Worm (Caenorhabditis elegans) whole organism, L2 larva: ENCODE data around the gene pycr-4.

Experiments
- F13H6.1 ChIP-seq: sonication (generic microtip); optimal IDR thresholded peaks from 2 replicates; lab custom pipeline; 2016; ENCODE audit warnings: missing genetic modification characterization, missing compliant biosample characterization
- R02D3.7 ChIP-seq: fragments of 150-350 bp; optimal IDR thresholded peaks from 2 replicates; lab custom pipeline; 2014; ENCODE audit warnings: missing biosample characterization, missing genetic modification characterization
- Y55F3AM.14 ChIP-seq: fragments of 200-800 bp; sonication (Bioruptor generic); optimal IDR thresholded peaks from 2 replicates; lab custom pipeline; 2018; ENCODE audit warnings: mild to moderate bottlenecking, missing genetic modification characterization, missing compliant biosample characterization
- ZK546.5 ChIP-seq: sonication (generic microtip); optimal IDR thresholded peaks from 2 replicates; lab custom pipeline; 2017; ENCODE audit warnings: missing biosample characterization, missing genetic modification characterization
- alr-1 ChIP-seq: fragments of 150-350 bp; optimal IDR thresholded peaks from 2 replicates; lab custom pipeline; 2014; ENCODE audit warnings: missing biosample characterization, missing genetic modification characterization
- blmp-1 ChIP-seq: sonication (generic microtip); optimal IDR thresholded peaks from 2 replicates; lab custom pipeline; 2017; ENCODE audit warnings: missing genetic modification characterization, mild to moderate bottlenecking, missing compliant biosample characterization, antibody characterized with exemption, moderate library complexity; ENCODE audit not compliant: insufficient read depth
- ceh-16 ChIP-seq: fragments of 150-350 bp; optimal IDR thresholded peaks from 2 replicates; lab custom pipeline; 2014; ENCODE audit warnings: missing biosample characterization, missing genetic modification characterization
- ceh-82 ChIP-seq: fragments of 150-350 bp; optimal IDR thresholded peaks from 2 replicates; lab custom pipeline; 2014; ENCODE audit warnings: missing biosample characterization, missing genetic modification characterization
- dmd-4 ChIP-seq: sonication (generic microtip); optimal IDR thresholded peaks from 2 replicates; lab custom pipeline; 2017; ENCODE audit warnings: missing biosample characterization, missing genetic modification characterization
- elt-1 ChIP-seq: fragments of 150-350 bp; optimal IDR thresholded peaks from 2 replicates; lab custom pipeline; 2014; ENCODE audit warnings: missing biosample characterization, missing genetic modification characterization
- elt-3 ChIP-seq: sonication (generic microtip); optimal IDR thresholded peaks from 2 replicates; lab custom pipeline; 2017; ENCODE audit warnings: missing biosample characterization, missing genetic modification characterization
- fos-1 ChIP-seq: fragments of 150-350 bp; optimal IDR thresholded peaks from 2 replicates; lab custom pipeline; 2014; ENCODE audit warnings: missing biosample characterization, missing genetic modification characterization
- gmeb-1 ChIP-seq: fragments of 150-350 bp; optimal IDR thresholded peaks from 2 replicates; lab custom pipeline; 2014; ENCODE audit warnings: missing biosample characterization, missing genetic modification characterization
- lin-11 ChIP-seq: fragments of 150-350 bp; sonication (generic microtip); optimal IDR thresholded peaks from 2 replicates; lab custom pipeline; 2014; ENCODE audit warnings: missing biosample characterization, missing genetic modification characterization, inconsistent platforms, mixed read lengths
- lin-13 ChIP-seq: fragments of 150-350 bp; optimal IDR thresholded peaks from 2 replicates; lab custom pipeline; 2014; ENCODE audit warnings: missing biosample characterization, missing genetic modification reagents, missing genetic modification characterization
- lin-39 ChIP-seq: fragments of 150-350 bp; optimal IDR thresholded peaks from 2 replicates; lab custom pipeline; 2014; ENCODE audit warnings: missing biosample characterization, missing genetic modification reagents, missing genetic modification characterization
- mbf-1 ChIP-seq: sonication (generic microtip); optimal IDR thresholded peaks from 2 replicates; lab custom pipeline; 2017; ENCODE audit warnings: missing biosample characterization, missing genetic modification characterization
- nhr-11 ChIP-seq: fragments of 150-350 bp; optimal IDR thresholded peaks from 2 replicates; lab custom pipeline; 2014; ENCODE audit warnings: missing biosample characterization, missing genetic modification characterization
- nhr-129 ChIP-seq: fragments of 150-350 bp; optimal IDR thresholded peaks from 2 replicates; lab custom pipeline; 2014; ENCODE audit warnings: missing biosample characterization, missing genetic modification characterization
- nhr-237 ChIP-seq: fragments of 150-350 bp; optimal IDR thresholded peaks from 2 replicates; lab custom pipeline; 2014; ENCODE audit warnings: missing biosample characterization, missing genetic modification characterization
- nhr-25 ChIP-seq: fragments of 150-350 bp; sonication (generic microtip); optimal IDR thresholded peaks from 3 replicates; lab custom pipeline; 2014; ENCODE audit warnings: missing biosample characterization, missing genetic modification characterization
- nhr-6 ChIP-seq: fragments of 150-350 bp; optimal IDR thresholded peaks from 2 replicates; lab custom pipeline; 2014; ENCODE audit warnings: missing biosample characterization, missing genetic modification characterization
- nhr-77 ChIP-seq: fragments of 150-350 bp; optimal IDR thresholded peaks from 2 replicates; lab custom pipeline; 2014; ENCODE audit warnings: missing biosample characterization, missing genetic modification characterization
- peb-1 ChIP-seq: fragments of 150-350 bp; optimal IDR thresholded peaks from 2 replicates; lab custom pipeline; 2014; ENCODE audit warnings: missing biosample characterization, missing genetic modification characterization
- sem-4 ChIP-seq: fragments of 150-350 bp; optimal IDR thresholded peaks from 2 replicates; lab custom pipeline; 2014; ENCODE audit warnings: missing biosample characterization, missing genetic modification reagents, missing genetic modification characterization
- skn-1 ChIP-seq: sonication (generic microtip); optimal IDR thresholded peaks from 2 replicates; lab custom pipeline; 2017; ENCODE audit warnings: missing biosample characterization, missing genetic modification characterization
- sma-9 ChIP-seq, 2 experiments: fragments of 150-350 bp in 1 of 2; sonication (generic microtip) in 1 of 2; optimal IDR thresholded peaks; 2 replicates each; lab custom pipeline; 2014 to 2016; ENCODE audit warnings: missing genetic modification characterization in 2 of 2, mild to moderate bottlenecking in 1 of 2, missing biosample characterization in 1 of 2, missing compliant biosample characterization in 1 of 2, missing genetic modification reagents in 1 of 2, moderate library complexity in 1 of 2
- snpc-4 ChIP-seq: fragments of 150-350 bp; optimal IDR thresholded peaks from 2 replicates; lab custom pipeline; 2014; ENCODE audit warnings: missing biosample characterization, missing genetic modification characterization
- unc-55 ChIP-seq: fragments of 150-350 bp; sonication (generic microtip); optimal IDR thresholded peaks from 3 replicates; lab custom pipeline; 2014; ENCODE audit warnings: missing biosample characterization, missing genetic modification reagents, missing genetic modification characterization
- zag-1 ChIP-seq: fragments of 150-350 bp; optimal IDR thresholded peaks from 2 replicates; lab custom pipeline; 2014; ENCODE audit warnings: missing biosample characterization, missing genetic modification characterization
- ztf-11 ChIP-seq: sonication (generic microtip); optimal IDR thresholded peaks from 2 replicates; lab custom pipeline; 2017; ENCODE audit warnings: missing biosample characterization, missing genetic modification characterization
- ztf-4 ChIP-seq: fragments of 150-350 bp; optimal IDR thresholded peaks from 2 replicates; lab custom pipeline; 2014; ENCODE audit warnings: missing biosample characterization, missing genetic modification characterization

Gene pycr-4

DNA sequence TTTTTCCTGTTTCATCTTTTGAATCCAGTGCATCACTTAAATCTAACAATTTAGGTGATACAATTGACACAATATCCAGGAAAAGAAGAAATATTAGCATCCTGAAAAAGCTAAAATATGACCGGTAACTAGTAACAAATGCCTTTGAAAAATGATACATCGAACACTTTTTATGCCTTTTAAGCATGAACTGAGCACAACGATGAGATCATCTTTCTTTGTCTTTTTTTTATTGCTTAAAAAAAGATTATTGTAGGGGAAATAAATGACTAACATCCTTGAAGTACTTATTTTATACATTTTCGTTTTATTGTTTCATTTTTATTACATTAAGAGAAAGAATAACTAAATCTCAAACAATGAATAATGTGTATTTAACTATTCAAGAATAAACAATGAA, 11.2 kb downstream of the pycr-4 start, which contains the start of gene F13B6.3:
Gene F13B6.3, minus strand, starts transcription at position 101 of the 400 bp plus-strand sequence.
- no peak for TF ChIP-seq ZK546.5 (tag; lab: Kevin White, UChicago)
- TF ChIP-seq, all 48 proteins: peak for 0

ce11 chrIV:7460225-7460624, 16.9 kb downstream of the pycr-4 start, which contains the start of gene F13B6.2:
TSS of gene F13B6.2 (minus strand) at chrIV:7460325.
- no peak for TF ChIP-seq F13H6.1
- TF ChIP-seq fos-1 (tag; lab: Kevin White, UChicago), result peak; percentile 34

DNA sequence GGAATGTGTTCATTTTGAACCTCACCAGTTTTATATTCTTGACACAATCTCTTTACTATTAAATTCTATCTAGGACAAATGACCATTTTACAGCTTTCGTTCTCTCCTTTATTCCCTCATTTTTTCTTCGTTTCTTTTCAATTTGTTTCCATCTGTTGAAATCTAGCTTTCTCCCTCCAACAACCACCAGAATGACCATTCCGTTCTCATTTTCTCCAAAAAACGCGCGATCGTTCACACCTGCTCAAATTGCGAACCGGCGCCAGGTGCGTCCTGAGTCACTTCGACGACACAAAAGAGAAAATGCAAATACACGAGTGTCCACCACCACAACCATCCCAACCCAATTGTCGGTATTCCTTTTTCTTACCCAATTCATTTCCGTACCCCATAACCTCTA, 20.9 kb downstream of the pycr-4 start, which contains the start of gene F13B6.1:
Gene F13B6.1, plus strand, starts transcription at position 301 of the 400 bp plus-strand sequence.
- TF ChIP-seq blmp-1 (tag; lab: Kevin White, UChicago), result no peak

DNA sequence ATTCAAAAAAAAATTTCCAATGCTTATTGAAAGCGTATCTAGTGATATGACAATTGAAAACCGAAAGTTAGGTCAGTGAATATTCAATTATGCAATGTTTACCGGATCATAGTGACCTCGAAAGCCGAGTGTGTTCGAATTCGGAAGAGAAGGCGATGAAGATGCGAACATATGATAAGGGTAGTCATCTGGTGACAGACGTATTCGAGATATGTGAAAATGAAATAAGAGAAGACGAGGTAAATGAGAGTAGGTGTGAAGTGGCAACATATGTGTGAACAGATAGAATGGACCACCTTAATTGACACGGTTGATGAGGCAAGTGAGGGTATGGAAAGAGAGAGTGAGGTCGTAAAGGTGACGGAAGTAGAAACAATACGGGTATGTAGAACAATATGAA, 22.2 kb downstream of the pycr-4 start:
- TF ChIP-seq Y55F3AM.14 (GFP tag; lab: Kevin White, UChicago) (no peak), lin-11 (tag; lab: Kevin White, UChicago) (no peak), ceh-82 (tag; lab: Kevin White, UChicago) (no peak), peb-1 (tag; lab: Kevin White, UChicago) (no peak), snpc-4 (tag; lab: Kevin White, UChicago) (no peak), fos-1 (tag; lab: Kevin White, UChicago) (no peak)

DNA sequence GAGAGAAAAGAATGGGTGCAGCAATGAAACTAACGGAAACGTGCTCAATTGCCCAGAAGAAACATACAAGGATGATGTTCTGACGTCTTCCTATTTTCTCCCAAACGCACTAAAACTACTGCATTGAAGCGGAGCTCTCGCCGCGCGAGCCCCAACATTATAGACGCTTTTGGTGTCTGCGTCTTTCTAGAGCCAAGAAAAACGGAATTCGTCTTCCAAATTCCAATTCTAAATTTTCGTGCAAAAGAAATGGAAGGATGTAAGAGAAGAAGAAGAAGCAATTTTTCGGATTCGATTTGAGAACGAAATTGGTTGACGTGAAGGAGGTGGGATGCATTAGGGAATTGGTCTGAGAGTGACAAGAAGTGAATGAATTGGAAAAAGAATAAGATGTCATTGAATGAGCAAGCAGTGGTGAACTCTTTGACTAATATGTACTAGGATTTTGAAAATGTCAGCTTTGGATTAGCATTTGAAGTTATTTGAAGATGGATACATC, 23.4 kb downstream of the pycr-4 start:
- no peak for TF ChIP-seq elt-3
- no peak for TF ChIP-seq Y55F3AM.14 (GFP tag; lab: Kevin White, UChicago)
- TF ChIP-seq nhr-129 (tag; lab: Kevin White, UChicago), result peak; percentile 15
- no peak for TF ChIP-seq lin-11 (tag; lab: Kevin White, UChicago)
- no peak for TF ChIP-seq lin-13 (GFP tag; lab: Kevin White, UChicago)
- TF ChIP-seq ZK546.5 (tag; lab: Kevin White, UChicago), result no peak
- TF ChIP-seq nhr-237 (tag; lab: Kevin White, UChicago), result no peak
- no peak for TF ChIP-seq R02D3.7 (tag; lab: Kevin White, UChicago)
- TF ChIP-seq skn-1 (tag; lab: Kevin White, UChicago), result no peak
- peak; percentile 69 for TF ChIP-seq unc-55 (GFP tag; lab: Kevin White, UChicago)
- no peak for TF ChIP-seq lin-39 (tag; lab: Kevin White, UChicago)
- TF ChIP-seq mbf-1 (tag; lab: Kevin White, UChicago), result no peak
- peak; percentile 6 for TF ChIP-seq sma-9 (GFP tag; optimal IDR thresholded peaks at IDR 0.05; lab: Kevin White, UChicago)
- TF ChIP-seq sma-9 (tag; optimal IDR thresholded peaks at IDR 0.05; lab: Kevin White, UChicago), result no peak
- peak; percentile 12 for TF ChIP-seq sem-4 (tag; lab: Kevin White, UChicago)
- TF ChIP-seq ztf-11 (tag; lab: Kevin White, UChicago), result no peak

DNA sequence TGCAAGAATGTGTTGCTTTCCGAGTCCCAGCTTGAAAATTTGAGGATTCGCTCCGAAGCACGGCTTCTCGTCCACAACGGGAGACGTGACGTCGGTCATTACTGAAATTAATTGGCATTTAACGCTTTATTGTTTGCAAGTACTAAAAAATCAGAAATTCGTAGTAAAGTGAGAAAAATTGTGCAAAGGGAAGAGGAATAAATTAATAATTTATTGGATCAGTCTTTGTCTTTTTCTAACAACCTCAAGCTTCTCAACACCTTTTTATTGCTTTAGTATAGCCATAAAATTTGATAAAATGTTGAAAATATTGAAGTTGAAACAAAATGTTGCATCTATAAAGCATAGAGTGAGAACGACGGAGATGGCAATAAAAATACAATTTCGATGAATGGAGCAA, 25.8 kb downstream of the pycr-4 start, which contains the start of gene tes-1:
Gene tes-1, minus strand, starts transcription at position 101 of the 400 bp plus-strand sequence.
- no peak for TF ChIP-seq nhr-77
- no peak for TF ChIP-seq peb-1 (tag; lab: Kevin White, UChicago)
- TF ChIP-seq sem-4 (tag; lab: Kevin White, UChicago), result no peak
- TF ChIP-seq ztf-4, result no peak
- TF ChIP-seq dmd-4 (tag; lab: Kevin White, UChicago), result no peak
- no peak for TF ChIP-seq Y55F3AM.14 (GFP tag; lab: Kevin White, UChicago)
- no peak for TF ChIP-seq snpc-4 (tag; lab: Kevin White, UChicago)
- TF ChIP-seq blmp-1 (tag; lab: Kevin White, UChicago), result no peak
- TF ChIP-seq nhr-25 (tag; lab: Kevin White, UChicago), result no peak
- no peak for TF ChIP-seq ceh-16 (tag; lab: Kevin White, UChicago)
- TF ChIP-seq mbf-1 (tag; lab: Kevin White, UChicago), result no peak
- TF ChIP-seq skn-1 (tag; lab: Kevin White, UChicago), result no peak
- no peak for TF ChIP-seq elt-1 (tag; lab: Kevin White, UChicago)
- no peak for TF ChIP-seq gmeb-1 (tag; lab: Kevin White, UChicago)
- no peak for TF ChIP-seq elt-3
- TF ChIP-seq alr-1 (tag; lab: Kevin White, UChicago), result no peak
- TF ChIP-seq nhr-11 (tag; lab: Kevin White, UChicago), result no peak
- TF ChIP-seq zag-1, result no peak
- TF ChIP-seq ztf-11 (tag; lab: Kevin White, UChicago), result no peak
- TF ChIP-seq nhr-6 (tag; lab: Kevin White, UChicago), result no peak
- TF ChIP-seq, all 48 proteins: peak for 0
